Worm (Caenorhabditis elegans): Measurements from ENCODE around the gene Y45G5AM.5.
A peak's percentile ranks its signal among the peaks of the same experiment; 100 is the strongest.

Gene Y45G5AM.5

DNA sequence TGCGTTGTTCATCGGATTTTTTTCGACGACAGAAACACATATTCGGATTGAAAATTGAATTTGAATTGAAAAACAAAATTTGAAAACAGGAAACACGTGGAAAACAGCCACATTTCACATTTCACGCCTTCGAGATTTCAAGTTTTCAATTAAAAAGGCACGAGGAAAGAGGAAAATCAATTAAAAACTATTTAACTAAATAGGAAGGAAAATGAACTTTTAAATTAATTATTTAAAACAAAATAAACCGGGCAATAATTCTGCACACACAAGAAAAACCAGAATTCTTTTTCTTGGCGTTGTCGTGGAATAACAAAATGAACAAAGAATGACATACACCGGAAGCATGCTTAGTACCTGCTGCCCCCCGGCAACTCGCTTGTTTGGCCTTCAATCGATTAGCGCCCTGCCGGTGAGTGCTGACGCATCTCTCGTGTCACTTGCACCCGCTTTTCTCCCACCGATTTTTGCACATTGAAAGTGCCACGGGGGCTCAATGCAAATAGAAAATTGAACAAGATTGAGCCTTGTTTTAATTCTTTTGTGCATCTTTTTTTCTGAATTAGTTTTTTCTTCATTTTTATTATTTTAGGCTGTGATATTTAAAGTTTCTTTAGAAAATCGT is 34.5 kb downstream of the Y45G5AM.5 start, which contains the start of gene Y45G5AM.9 (continued):
- TF ChIP-seq fkh-10 (GFP tag; optimal IDR thresholded peaks at IDR 0.05) (peak; percentile 66), duxl-1 (tag; optimal IDR thresholded peaks at IDR 0.05; ENCODE audit: poor library complexity) (peak; percentile 60), tag-97 (GFP tag; IDR thresholded peaks at IDR 0.05) (no peak), dmd-9 (GFP tag; IDR thresholded peaks at IDR 0.05) (no peak), ztf-7 (tag; optimal IDR thresholded peaks at IDR 0.05) (peak; percentile 36), nhr-111 (GFP tag; optimal IDR thresholded peaks at IDR 0.05) (no peak), mxl-3 (GFP tag; optimal IDR thresholded peaks at IDR 0.05) (peak; percentile 81), mdl-1 (tag; optimal IDR thresholded peaks at IDR 0.05) (no peak), pqm-1 (tag; optimal IDR thresholded peaks at IDR 0.05) (no peak), ceh-82 (tag; optimal IDR thresholded peaks at IDR 0.05) (no peak), ceh-44 (GFP tag; IDR thresholded peaks at IDR 0.05) (no peak), madf-9 (GFP tag; conservative IDR thresholded peaks at IDR 0.05) (peak; percentile 53; the same call in 1 of the 2 replicates), madf-5 (GFP tag; IDR thresholded peaks at IDR 0.05) (no peak), nhr-10 (tag; optimal IDR thresholded peaks at IDR 0.05) (no peak), aly-2 (tag; optimal IDR thresholded peaks at IDR 0.05) (no peak), snpc-1.2 (GFP tag; IDR thresholded peaks at IDR 0.05) (no peak), zfp-2 (tag; optimal IDR thresholded peaks at IDR 0.05) (no peak), gei-8 (GFP tag; optimal IDR thresholded peaks at IDR 0.05) (no peak), ceh-28 (tag; optimal IDR thresholded peaks at IDR 0.05) (peak; percentile 73), F26F4.8 (GFP tag; conservative IDR thresholded peaks at IDR 0.05) (no peak), attf-4 (tag; optimal IDR thresholded peaks at IDR 0.05) (no peak), set-16 (GFP tag; IDR thresholded peaks at IDR 0.05) (peak; percentile 31; the same call in 1 of the 2 replicates), nhr-76 (tag; optimal IDR thresholded peaks at IDR 0.05) (no peak), nhr-25 (tag; optimal IDR thresholded peaks at IDR 0.05; ENCODE audit: borderline replicate concordance, insufficient read depth) (no peak), nhr-11 (tag; optimal IDR thresholded peaks at IDR 0.05) (peak; percentile 68), daf-8 (GFP tag; IDR thresholded peaks at IDR 0.05) (no peak), daf-16 (GFP tag; optimal IDR thresholded peaks at IDR 0.05) (no peak), daf-16 (tag; optimal IDR thresholded peaks at IDR 0.05) (peak; percentile 53), snpc-4 (tag; optimal IDR thresholded peaks at IDR 0.05) (no peak), lin-1 (GFP tag; IDR thresholded peaks at IDR 0.05) (peak; percentile 66; the same call in 1 of the 2 replicates), hif-1 (tag; optimal IDR thresholded peaks at IDR 0.05) (peak in 1 of 2 experiments; percentile 66), ces-1 (GFP tag; optimal IDR thresholded peaks at IDR 0.05) (no peak), rbr-2 (tag; optimal IDR thresholded peaks at IDR 0.05) (peak; percentile 83), unc-62 (GFP tag; optimal IDR thresholded peaks at IDR 0.05 in 1 of 2) (peak in 1 of 2 experiments; percentile 99), unc-62 (tag; optimal IDR thresholded peaks at IDR 0.05) (no peak), nhr-77 (tag; optimal IDR thresholded peaks at IDR 0.05) (peak; percentile 52), nhr-237 (tag; optimal IDR thresholded peaks at IDR 0.05) (no peak), lin-38 (GFP tag; IDR thresholded peaks at IDR 0.05) (peak; percentile 80), mxl-2 (GFP tag; conservative IDR thresholded peaks at IDR 0.05) (no peak), dmd-8 (GFP tag; IDR thresholded peaks at IDR 0.05) (no peak), R02D3.7 (tag; optimal IDR thresholded peaks at IDR 0.05) (no peak), Y5F2A.4 (GFP tag; optimal IDR thresholded peaks at IDR 0.05) (no peak), D1046.2 (GFP tag; IDR thresholded peaks at IDR 0.05) (0 out of 2 replicates have a peak, but pooled peaks have one; percentile 30), nhr-28 (tag; optimal IDR thresholded peaks at IDR 0.05) (peak; percentile 55), lim-7 (GFP tag; IDR thresholded peaks at IDR 0.05) (no peak), lsy-2 (tag; optimal IDR thresholded peaks at IDR 0.05) (peak; percentile 35 to 86), ceh-20 (GFP tag; IDR thresholded peaks at IDR 0.05) (0 out of 2 replicates have a peak, but pooled peaks have one; percentile 39), ZK546.5 (tag; optimal IDR thresholded peaks at IDR 0.05) (no peak), arid-1 (GFP tag; conservative IDR thresholded peaks at IDR 0.05) (no peak; the same call in 1 of the 2 replicates), fos-1 (tag; optimal IDR thresholded peaks at IDR 0.05) (no peak), aha-1 (tag) (peak; percentile 86), zfp-3 (GFP tag; conservative IDR thresholded peaks at IDR 0.05) (no peak)
